Worm (Caenorhabditis elegans): ENCODE results near the gene asp-4.

DNA sequence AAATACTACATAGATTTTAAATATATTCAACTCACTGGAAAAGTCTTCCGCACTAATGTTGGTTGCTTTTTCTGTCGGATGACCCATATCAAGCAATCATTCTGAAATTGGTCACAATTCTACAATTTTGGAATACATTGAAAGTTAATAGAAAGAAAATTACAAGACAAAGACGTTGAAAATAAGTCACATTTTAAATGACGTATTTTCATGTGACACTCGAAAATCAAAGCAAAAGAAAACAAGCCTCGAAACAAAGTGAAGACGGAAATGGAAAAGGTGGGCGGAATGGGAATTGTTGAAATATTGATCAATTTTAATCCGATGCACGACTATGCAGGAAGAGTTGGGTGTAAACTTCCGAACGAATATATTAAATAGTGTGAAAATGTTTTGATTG, 51.3 kb downstream of the asp-4 start, which contains the start of gene mob-2:
- TF ChIP-seq nhr-237 (tag; optimal IDR thresholded peaks at IDR 0.05) (no peak), skn-1 (tag; optimal IDR thresholded peaks at IDR 0.05) (no peak)
